ENCODE assay signal across 2 worm cellular contexts in genomic region chrII:14346243-14346642, ce11.
TF ChIP-seq lines count a peak whose summit lies in the region.

Gene Y54G11A.9, minus strand, starts transcription at chrII:14346438.

TF ChIP-seq in whole organism, late embryonic, 69 proteins besides CTCF, POLR2A, EP300 and RAD21:
- TF ChIP-seq C08G9.2 (tag; optimal IDR thresholded peaks at IDR 0.05; lab: Kevin White, UChicago) (peak; percentile 42), tbx-2 (tag; optimal IDR thresholded peaks at IDR 0.05; lab: Kevin White, UChicago) (peak; percentile 23), ceh-31 (tag; optimal IDR thresholded peaks at IDR 0.05; lab: Kevin White, UChicago) (peak; percentile 71)

TF ChIP-seq in whole organism, midembryonic, 9 proteins besides CTCF, POLR2A, EP300 and RAD21:
- 0 out of 2 replicates have a peak, but pooled peaks have one; percentile 29 for TF ChIP-seq ztf-23 (GFP tag; IDR thresholded peaks at IDR 0.05; lab: Robert Waterston, UW)
